Fruit fly (Drosophila melanogaster) whole organism, embryonic: Measurements from ENCODE around the gene sky.

ENCODE experiments used
- ATbp ChIP-seq: fragments of 200-800 bp; sonication (Bioruptor generic); optimal IDR thresholded peaks from 2 replicates; lab custom pipeline; 2017; ENCODE audit warnings: missing biosample characterization, mild to moderate bottlenecking, missing genetic modification characterization, missing genetic modification reagents
- Abd-B ChIP-seq: fragments of 200-800 bp; sonication (Bioruptor generic); optimal IDR thresholded peaks from 2 replicates; lab custom pipeline; 2018; ENCODE audit warnings: missing biosample characterization, mild to moderate bottlenecking, missing genetic modification characterization, moderate library complexity
- Ada2b ChIP-seq: fragments of 200-800 bp; sonication (Bioruptor generic); IDR thresholded peaks from 2 replicates; pipeline ENCODE4 v1.3.6; 2022; ENCODE audit warnings: missing biosample characterization, missing genetic modification characterization
- CG10147 ChIP-seq: fragments of 200-800 bp; sonication (Bioruptor generic); optimal IDR thresholded peaks from 2 replicates; lab custom pipeline; 2019; ENCODE audit warnings: missing biosample characterization, mild to moderate bottlenecking, missing genetic modification characterization, moderate library complexity
- CG10321 ChIP-seq: fragments of 200-800 bp; sonication (Bioruptor generic); IDR thresholded peaks from 2 replicates; pipeline ENCODE4 v1.3.6; 2022; ENCODE audit warnings: missing biosample characterization, missing genetic modification characterization
- CG14860 ChIP-seq: fragments of 200-800 bp; sonication (Bioruptor generic); IDR thresholded peaks from 3 replicates; pipeline ENCODE4 v1.3.6; 2022; ENCODE audit warnings: missing biosample characterization, missing genetic modification characterization; ENCODE audit not compliant: partially characterized antibody
- CG15269 ChIP-seq: fragments of 200-800 bp; sonication (Bioruptor generic); optimal IDR thresholded peaks from 2 replicates; lab custom pipeline; 2018; ENCODE audit warnings: missing biosample characterization, mild to moderate bottlenecking, missing genetic modification characterization, moderate library complexity
- CG1529 ChIP-seq: fragments of 200-800 bp; sonication (Bioruptor generic); optimal IDR thresholded peaks from 3 replicates; lab custom pipeline; 2018; ENCODE audit warnings: missing biosample characterization, missing genetic modification characterization
- CG1603 ChIP-seq: fragments of 200-800 bp; sonication (Bioruptor generic); optimal IDR thresholded peaks from 2 replicates; lab custom pipeline; 2019; ENCODE audit warnings: missing biosample characterization, mild to moderate bottlenecking, missing genetic modification characterization, moderate library complexity
- CG1647 ChIP-seq: fragments of 200-800 bp; sonication (Bioruptor generic); optimal IDR thresholded peaks from 3 replicates; lab custom pipeline; 2016; ENCODE audit warnings: missing biosample characterization, missing genetic modification characterization
- CG17802 ChIP-seq: fragments of 200-800 bp; sonication (Bioruptor generic); optimal IDR thresholded peaks from 2 replicates; lab custom pipeline; 2018; ENCODE audit warnings: missing biosample characterization, mild to moderate bottlenecking, missing genetic modification characterization, moderate library complexity
- CG18011 ChIP-seq: fragments of 200-800 bp; sonication (Bioruptor generic); optimal IDR thresholded peaks from 2 replicates; lab custom pipeline; 2017; ENCODE audit warnings: missing biosample characterization, missing genetic modification characterization, mild to moderate bottlenecking, moderate library complexity, missing genotype
- CG18764 ChIP-seq: fragments of 200-800 bp; sonication (Bioruptor generic); optimal IDR thresholded peaks from 3 replicates; lab custom pipeline; 2016; ENCODE audit warnings: missing biosample characterization, missing genetic modification characterization
- CG2712 ChIP-seq: fragments of 200-800 bp; optimal IDR thresholded peaks from 3 replicates; lab custom pipeline; 2019; ENCODE audit warnings: missing biosample characterization, mild to moderate bottlenecking, missing genetic modification characterization, moderate library complexity
- CG30020 ChIP-seq: fragments of 200-800 bp; optimal IDR thresholded peaks from 2 replicates; lab custom pipeline; 2019; ENCODE audit warnings: missing biosample characterization, mild to moderate bottlenecking, missing genetic modification characterization, moderate library complexity
- CG4360 ChIP-seq: fragments of 200-800 bp; sonication (Bioruptor generic); IDR thresholded peaks from 2 replicates; pipeline ENCODE4 v1.3.6; 2022; ENCODE audit warnings: missing biosample characterization, missing genetic modification characterization
- CG5245 ChIP-seq: fragments of 200-800 bp; sonication (Bioruptor generic); optimal IDR thresholded peaks from 3 replicates; lab custom pipeline; 2016; ENCODE audit warnings: missing biosample characterization, missing genetic modification characterization
- CG6654 ChIP-seq: fragments of 200-800 bp; sonication (Bioruptor generic); optimal IDR thresholded peaks from 2 replicates; lab custom pipeline; 2017; ENCODE audit warnings: missing biosample characterization, mild to moderate bottlenecking, missing genetic modification characterization
- CG6791 ChIP-seq: fragments of 200-800 bp; sonication (Bioruptor generic); IDR thresholded peaks from 3 replicates; pipeline ENCODE4 v1.3.6; 2022; ENCODE audit warnings: missing biosample characterization, missing genetic modification characterization; ENCODE audit not compliant: partially characterized antibody
- CG9437 ChIP-seq: fragments of 200-800 bp; sonication (Bioruptor generic); optimal IDR thresholded peaks from 2 replicates; lab custom pipeline; 2018; ENCODE audit warnings: missing biosample characterization, mild to moderate bottlenecking, missing genetic modification characterization
- CG9609 ChIP-seq: fragments of 200-800 bp; sonication (Bioruptor generic); optimal IDR thresholded peaks from 3 replicates; lab custom pipeline; 2016; ENCODE audit warnings: missing biosample characterization, missing genetic modification characterization
- CkIIα-i1 ChIP-seq: fragments of 200-800 bp; sonication (Bioruptor generic); IDR thresholded peaks from 2 replicates; pipeline ENCODE4 v1.3.6; 2022; ENCODE audit warnings: missing biosample characterization, missing genetic modification characterization
- Dfd ChIP-seq, 2 experiments: fragments of >200 bp; optimal IDR thresholded peaks; 2 replicates each; lab custom pipeline; 2017; ENCODE audit warnings: missing biosample characterization in 2 of 2, missing genetic modification characterization in 2 of 2
- Gsc ChIP-seq: fragments of 200-800 bp; sonication (Bioruptor generic); IDR thresholded peaks from 2 replicates; pipeline ENCODE4 v1.3.6; 2022; ENCODE audit warnings: missing biosample characterization, missing genetic modification characterization
- H2.0 ChIP-seq: fragments of 200-800 bp; sonication (Bioruptor generic); IDR thresholded peaks from 2 replicates; pipeline ENCODE4 v1.3.6; 2022; ENCODE audit warnings: missing biosample characterization, missing genetic modification characterization
- Max ChIP-seq: fragments of 200-800 bp; sonication (Bioruptor generic); optimal IDR thresholded peaks from 2 replicates; lab custom pipeline; 2016; ENCODE audit warnings: missing biosample characterization, mild to moderate bottlenecking, missing genetic modification characterization
- Mes4 ChIP-seq: fragments of 200-800 bp; sonication (Bioruptor generic); optimal IDR thresholded peaks from 2 replicates; lab custom pipeline; 2016; ENCODE audit warnings: missing biosample characterization, missing genetic modification characterization
- Oli ChIP-seq: fragments of 200-800 bp; sonication (Bioruptor generic); optimal IDR thresholded peaks from 2 replicates; lab custom pipeline; 2018; ENCODE audit warnings: missing biosample characterization, mild to moderate bottlenecking, missing genetic modification characterization, moderate library complexity
- Spps ChIP-seq: fragments of 200-800 bp; sonication (Bioruptor generic); optimal IDR thresholded peaks from 2 replicates; lab custom pipeline; 2018; ENCODE audit warnings: missing biosample characterization, mild to moderate bottlenecking, missing genetic modification characterization
- Xrp1 ChIP-seq: fragments of 200-800 bp; sonication (Bioruptor generic); IDR thresholded peaks from 2 replicates; pipeline ENCODE4 v1.3.6; 2022; ENCODE audit warnings: missing biosample characterization, missing genetic modification characterization
- aop ChIP-seq: fragments of 200-800 bp; sonication (Bioruptor generic); IDR thresholded peaks from 2 replicates; pipeline ENCODE4 v1.3.6; 2022; ENCODE audit warnings: missing biosample characterization, missing genetic modification characterization
- bcd ChIP-seq: fragments of 200-800 bp; sonication (Bioruptor generic); optimal IDR thresholded peaks from 2 replicates; lab custom pipeline; 2017; ENCODE audit warnings: missing biosample characterization, mild to moderate bottlenecking, missing genetic modification characterization
- croc ChIP-seq: fragments of 200-800 bp; sonication (Bioruptor generic); conservative IDR thresholded peaks from 3 replicates; pipeline ENCODE4 v1.3.6; 2022; ENCODE audit warnings: missing biosample characterization, missing genetic modification characterization
- dan ChIP-seq: fragments of 200-800 bp; sonication (Bioruptor generic); IDR thresholded peaks from 2 replicates; pipeline ENCODE4 v1.3.6; 2022; ENCODE audit warnings: missing biosample characterization, missing genetic modification characterization
- ems ChIP-seq: fragments of 200-800 bp; sonication (Bioruptor generic); optimal IDR thresholded peaks from 3 replicates; lab custom pipeline; 2016; ENCODE audit warnings: missing biosample characterization, missing genetic modification characterization
- fd96Cb ChIP-seq: fragments of 200-800 bp; sonication (Bioruptor generic); optimal IDR thresholded peaks from 2 replicates; lab custom pipeline; 2018; ENCODE audit warnings: missing biosample characterization, mild to moderate bottlenecking, missing genetic modification characterization, moderate library complexity
- fru ChIP-seq: fragments of >200 bp; optimal IDR thresholded peaks from 2 replicates; lab custom pipeline; 2017
- fu2 ChIP-seq: fragments of 200-800 bp; sonication (Bioruptor generic); optimal IDR thresholded peaks from 2 replicates; lab custom pipeline; 2016; ENCODE audit warnings: missing biosample characterization, missing genetic modification characterization
- gce ChIP-seq: fragments of 200-800 bp; sonication (Bioruptor generic); IDR thresholded peaks from 3 replicates; pipeline ENCODE4 v1.3.6; 2022; ENCODE audit warnings: missing biosample characterization, missing genetic modification characterization
- gcm2 ChIP-seq: fragments of 200-800 bp; sonication (Bioruptor generic); optimal IDR thresholded peaks from 2 replicates; lab custom pipeline; 2016; ENCODE audit warnings: missing biosample characterization, missing genetic modification characterization
- gt ChIP-seq: fragments of 200-800 bp; sonication (Bioruptor generic); IDR thresholded peaks from 2 replicates; pipeline ENCODE4 v1.3.6; 2022; ENCODE audit warnings: missing biosample characterization, missing genetic modification characterization
- hth ChIP-seq: fragments of >200 bp; optimal IDR thresholded peaks from 2 replicates; lab custom pipeline; 2017; ENCODE audit warnings: inconsistent platforms
- schlank ChIP-seq: fragments of 200-800 bp; sonication (Bioruptor generic); optimal IDR thresholded peaks from 2 replicates; lab custom pipeline; 2018; ENCODE audit warnings: missing biosample characterization, mild to moderate bottlenecking, missing genetic modification characterization
- sr ChIP-seq: fragments of 200-800 bp; sonication (Bioruptor generic); IDR thresholded peaks from 3 replicates; pipeline ENCODE4 v1.3.6; 2022; ENCODE audit warnings: missing biosample characterization, missing genetic modification characterization
- stc ChIP-seq: fragments of 200-800 bp; sonication (Bioruptor generic); IDR thresholded peaks from 2 replicates; pipeline ENCODE4 v1.3.6; 2022; ENCODE audit warnings: missing biosample characterization, missing genetic modification characterization
- tio ChIP-seq: fragments of 200-800 bp; sonication (Bioruptor generic); optimal IDR thresholded peaks from 2 replicates; lab custom pipeline; 2017; ENCODE audit warnings: missing biosample characterization, missing genetic modification characterization, inconsistent platforms
- tna ChIP-seq: fragments of 200-800 bp; sonication (Bioruptor generic); IDR thresholded peaks from 2 replicates; pipeline ENCODE4 v1.3.6; 2022; ENCODE audit warnings: missing biosample characterization, missing genetic modification characterization; ENCODE audit not compliant: partially characterized antibody
- twi ChIP-seq: fragments of 200-800 bp; optimal IDR thresholded peaks from 2 replicates; lab custom pipeline; 2019; ENCODE audit warnings: missing biosample characterization, mild to moderate bottlenecking, missing genetic modification characterization, moderate library complexity
- tx ChIP-seq: fragments of 200-800 bp; sonication (Bioruptor generic); optimal IDR thresholded peaks from 2 replicates; lab custom pipeline; 2016; ENCODE audit warnings: missing biosample characterization, missing genetic modification characterization
- usp ChIP-seq: fragments of >200 bp; optimal IDR thresholded peaks from 2 replicates; lab custom pipeline; 2017; ENCODE audit warnings: missing biosample characterization, missing genetic modification characterization
- zfh1 ChIP-seq: fragments of 200-800 bp; sonication (Bioruptor generic); IDR thresholded peaks from 3 replicates; pipeline ENCODE4 v1.3.6; 2022; ENCODE audit warnings: missing biosample characterization, missing genetic modification characterization

The sky gene

dm6 chr2L:20918056-20918674, 566 bp downstream of the sky start (continued):
- TF ChIP-seq CG6654 (GFP tag; lab: Kevin White, UChicago) (no peak), CG6791 (no peak), Max (GFP tag; lab: Kevin White, UChicago) (peak; percentile 84), CG9609 (GFP tag; lab: Kevin White, UChicago) (peak; percentile 43), CG1647 (peak; percentile 49), fu2 (GFP tag; lab: Kevin White, UChicago) (peak; percentile 48), Mes4 (GFP tag; lab: Kevin White, UChicago) (peak; percentile 60), fd96Cb (tag; lab: Kevin White, UChicago) (no peak), CG10147 (peak; percentile 76), stc (GFP tag; lab: Robert Waterston, UW) (0 out of 2 replicates have a peak, but pooled peaks have one; percentile 7), ems (peak; percentile 66), CG17802 (no peak), usp (GFP tag; lab: Kevin White, UChicago) (no peak), CG15269 (peak; percentile 77), Xrp1 (GFP tag; lab: Robert Waterston, UW) (peak; percentile 38; the same call in 1 of the 2 replicates), Dfd (GFP tag; optimal IDR thresholded peaks at IDR 0.05; lab: Kevin White, UChicago) (no peak), Gsc (GFP tag; lab: Robert Waterston, UW) (no peak), gce (no peak), twi (tag; lab: Kevin White, UChicago) (peak; percentile 52), gt (GFP tag; lab: Robert Waterston, UW) (no peak), CG2712 (tag; lab: Kevin White, UChicago) (no peak), CG30020 (no peak), CG18764 (GFP tag; lab: Kevin White, UChicago) (no peak), fru (lab: Kevin White, UChicago) (no peak), CG1529 (peak; percentile 83), CG18011 (peak; percentile 12), Abd-B (peak; percentile 13), gcm2 (peak; percentile 69), dan (no peak), CG4360 (peak; percentile 73), CG5245 (GFP tag; lab: Kevin White, UChicago) (peak; percentile 66), CG1603 (tag; lab: Kevin White, UChicago) (peak; percentile 59), bcd (GFP tag; lab: Kevin White, UChicago) (no peak), Spps (no peak), schlank (tag; lab: Kevin White, UChicago) (peak; percentile 24), tx (GFP tag; lab: Kevin White, UChicago) (peak; percentile 55), tio (GFP tag; lab: Kevin White, UChicago) (peak; percentile 7), H2.0 (GFP tag; lab: Robert Waterston, UW) (peak; percentile 74), sr (GFP tag; lab: Robert Waterston, UW) (peak; percentile 57; the same call in 1 of the 3 replicates), Ada2b (GFP tag; lab: Robert Waterston, UW) (no peak), ATbp (GFP tag; lab: Kevin White, UChicago) (peak; percentile 89), hth (lab: Kevin White, UChicago) (no peak), croc (GFP tag; lab: Robert Waterston, UW) (no peak), zfh1 (peak; percentile 83), tna (GFP tag; lab: Robert Waterston, UW) (no peak), CG10321 (GFP tag; lab: Robert Waterston, UW) (no peak), aop (no peak), CG9437 (no peak), CG14860 (GFP tag; lab: Robert Waterston, UW) (no peak), Oli (tag; lab: Kevin White, UChicago) (peak; percentile 71), CkIIα-i1 (GFP tag; lab: Robert Waterston, UW) (no peak)
